Worm (Caenorhabditis elegans): ENCODE data around the gene srt-8.

The srt-8 gene

DNA sequence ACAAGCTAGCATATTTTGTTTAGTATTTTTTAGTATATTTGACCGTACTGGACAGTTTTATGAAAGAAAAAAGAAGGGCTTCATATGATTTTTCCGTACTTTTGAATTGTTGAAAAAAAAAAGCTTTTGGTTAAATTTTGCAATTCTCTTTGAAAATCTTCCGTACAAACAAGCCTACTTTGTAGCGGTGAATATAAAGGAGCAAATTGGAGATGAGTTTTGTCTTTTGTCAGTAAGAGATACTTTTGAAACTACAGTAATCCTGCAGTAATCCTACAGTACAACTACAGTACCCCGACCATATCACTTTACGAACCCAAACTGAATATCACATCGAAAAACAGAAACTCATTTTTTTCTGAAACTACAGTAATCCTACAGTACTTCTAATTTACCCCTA lies 36.0 kb downstream of the srt-8 start:
- no peak for TF ChIP-seq unc-62 (GFP tag; optimal IDR thresholded peaks at IDR 0.05)
- TF ChIP-seq nhr-10 (tag; optimal IDR thresholded peaks at IDR 0.05), result no peak
- TF ChIP-seq ztf-11 (tag; optimal IDR thresholded peaks at IDR 0.05), result no peak
- TF ChIP-seq nhr-12 (tag; optimal IDR thresholded peaks at IDR 0.05), result no peak
- TF ChIP-seq sma-3 (GFP tag; optimal IDR thresholded peaks at IDR 0.05), result no peak
- no peak for TF ChIP-seq R02D3.7 (tag; optimal IDR thresholded peaks at IDR 0.05)
- no peak for TF ChIP-seq nhr-11 (tag; optimal IDR thresholded peaks at IDR 0.05)
- TF ChIP-seq nhr-237 (tag; optimal IDR thresholded peaks at IDR 0.05), result no peak
- TF ChIP-seq ztf-4 (tag; optimal IDR thresholded peaks at IDR 0.05), result no peak
- no peak for TF ChIP-seq lsy-2 (tag; optimal IDR thresholded peaks at IDR 0.05)
- no peak for TF ChIP-seq ztf-1 (GFP tag; conservative IDR thresholded peaks at IDR 0.05)
- TF ChIP-seq lin-39 (tag; optimal IDR thresholded peaks at IDR 0.05), result no peak
- no peak for TF ChIP-seq crh-2 (tag; optimal IDR thresholded peaks at IDR 0.05)
- TF ChIP-seq nhr-25 (tag; optimal IDR thresholded peaks at IDR 0.05), result no peak
- TF ChIP-seq unc-39 (tag; optimal IDR thresholded peaks at IDR 0.05), result no peak
- no peak for TF ChIP-seq mdl-1 (tag; optimal IDR thresholded peaks at IDR 0.05)
- TF ChIP-seq fos-1 (tag; optimal IDR thresholded peaks at IDR 0.05), result no peak

DNA sequence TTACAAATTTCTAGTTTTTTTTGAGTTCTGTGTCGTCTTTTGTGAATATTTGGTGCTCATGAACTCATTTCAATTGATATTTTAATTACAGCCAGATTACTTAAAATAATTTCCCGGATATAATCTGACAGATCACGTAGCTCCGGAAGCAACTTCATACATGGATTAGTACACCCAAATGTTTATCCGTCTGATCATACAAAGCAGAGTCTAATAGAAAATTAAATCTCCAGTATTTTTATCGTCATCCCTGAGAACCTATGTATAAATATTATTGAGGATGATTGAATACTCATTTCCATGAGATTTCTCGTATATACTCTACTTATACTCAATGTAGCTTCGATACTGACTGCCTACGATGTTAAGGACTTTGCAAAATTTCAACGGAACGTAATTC lies 38.6 kb downstream of the srt-8 start, which contains the start of gene Y73C8C.12:
TSS of gene Y73C8C.12 (plus strand) at position 301 of the 400 bp plus-strand sequence.
- TF ChIP-seq nhr-21 (tag; optimal IDR thresholded peaks at IDR 0.05) (no peak), nhr-237 (tag; optimal IDR thresholded peaks at IDR 0.05) (no peak), nhr-10 (tag; optimal IDR thresholded peaks at IDR 0.05) (no peak), snpc-4 (tag; optimal IDR thresholded peaks at IDR 0.05) (no peak), ceh-82 (tag; optimal IDR thresholded peaks at IDR 0.05) (no peak), ztf-11 (tag; optimal IDR thresholded peaks at IDR 0.05) (no peak), Y55F3AM.14 (GFP tag; optimal IDR thresholded peaks at IDR 0.05) (no peak), fos-1 (tag; optimal IDR thresholded peaks at IDR 0.05) (no peak), nhr-23 (tag; optimal IDR thresholded peaks at IDR 0.05) (no peak), elt-3 (tag; optimal IDR thresholded peaks at IDR 0.05) (no peak), mbf-1 (tag; optimal IDR thresholded peaks at IDR 0.05) (no peak), zag-1 (tag; optimal IDR thresholded peaks at IDR 0.05) (no peak), unc-62 (GFP tag; optimal IDR thresholded peaks at IDR 0.05) (no peak), crh-2 (tag; optimal IDR thresholded peaks at IDR 0.05) (no peak)

DNA sequence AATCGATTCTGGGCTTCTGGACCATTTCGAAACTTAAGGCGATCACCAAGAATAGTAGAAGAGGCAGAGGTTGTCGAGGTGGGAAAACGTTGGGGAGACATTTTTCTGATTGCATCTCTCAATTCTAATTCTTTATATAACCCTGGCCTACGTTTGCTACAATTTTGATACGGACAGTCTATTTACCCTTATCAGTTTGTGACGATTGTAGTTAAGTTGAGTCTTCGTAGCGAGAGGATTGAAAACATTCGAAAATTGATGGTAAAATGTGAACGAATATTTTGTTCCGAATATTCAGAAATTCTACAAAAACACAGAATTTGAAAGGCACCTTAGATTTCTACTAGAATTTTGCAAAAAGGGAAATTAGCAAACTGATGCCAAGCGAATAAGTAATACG lies 41.3 kb downstream of the srt-8 start, which contains the start of gene Y73C8C.10:
TSS of gene Y73C8C.10 (minus strand) at position 101 of the 400 bp plus-strand sequence.
- no peak for TF ChIP-seq nhr-10 (tag; optimal IDR thresholded peaks at IDR 0.05)
- no peak for TF ChIP-seq C34F6.9 (tag; optimal IDR thresholded peaks at IDR 0.05)
- TF ChIP-seq crh-2 (tag; optimal IDR thresholded peaks at IDR 0.05), result no peak

DNA sequence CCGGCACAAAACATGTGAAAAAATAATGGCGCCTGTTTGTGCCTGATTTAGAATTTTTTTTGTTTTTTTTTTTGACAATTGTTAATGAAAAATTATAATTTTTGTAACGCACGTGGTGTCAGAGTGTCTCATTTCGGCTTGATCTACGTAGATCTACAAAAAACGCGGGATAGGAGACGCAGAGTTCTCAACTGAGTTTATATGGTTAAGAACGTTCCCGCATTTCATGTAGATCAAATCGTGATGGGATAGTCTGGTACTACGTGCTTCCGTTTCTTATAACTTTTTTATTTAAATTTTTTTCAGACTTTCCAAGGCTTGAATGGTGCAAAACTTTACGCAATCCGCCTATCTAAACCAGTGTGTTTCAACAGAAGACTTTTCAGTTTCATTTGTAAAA lies 42.4 kb downstream of the srt-8 start, which contains the start of gene tat-6:
TSS of gene tat-6 (plus strand) at position 301 of the 400 bp plus-strand sequence.
- no peak for TF ChIP-seq ceh-16 (tag; optimal IDR thresholded peaks at IDR 0.05)
- TF ChIP-seq ama-1 (optimal IDR thresholded peaks at IDR 0.05), result no peak
- no peak for TF ChIP-seq nhr-11 (tag; optimal IDR thresholded peaks at IDR 0.05)
- TF ChIP-seq peb-1 (tag; optimal IDR thresholded peaks at IDR 0.05), result no peak
- TF ChIP-seq nhr-23 (tag; optimal IDR thresholded peaks at IDR 0.05), result no peak
- no peak for TF ChIP-seq ceh-82 (tag; optimal IDR thresholded peaks at IDR 0.05)
- TF ChIP-seq elt-3 (tag; optimal IDR thresholded peaks at IDR 0.05), result no peak
- no peak for TF ChIP-seq unc-55 (GFP tag; optimal IDR thresholded peaks at IDR 0.05)
- no peak for TF ChIP-seq lin-11 (tag; optimal IDR thresholded peaks at IDR 0.05)
- no peak for TF ChIP-seq nhr-6 (tag; optimal IDR thresholded peaks at IDR 0.05)
- TF ChIP-seq C34F6.9 (tag; optimal IDR thresholded peaks at IDR 0.05), result no peak
- TF ChIP-seq lin-39 (tag; optimal IDR thresholded peaks at IDR 0.05), result no peak
- no peak for TF ChIP-seq snpc-4 (tag; optimal IDR thresholded peaks at IDR 0.05)

DNA sequence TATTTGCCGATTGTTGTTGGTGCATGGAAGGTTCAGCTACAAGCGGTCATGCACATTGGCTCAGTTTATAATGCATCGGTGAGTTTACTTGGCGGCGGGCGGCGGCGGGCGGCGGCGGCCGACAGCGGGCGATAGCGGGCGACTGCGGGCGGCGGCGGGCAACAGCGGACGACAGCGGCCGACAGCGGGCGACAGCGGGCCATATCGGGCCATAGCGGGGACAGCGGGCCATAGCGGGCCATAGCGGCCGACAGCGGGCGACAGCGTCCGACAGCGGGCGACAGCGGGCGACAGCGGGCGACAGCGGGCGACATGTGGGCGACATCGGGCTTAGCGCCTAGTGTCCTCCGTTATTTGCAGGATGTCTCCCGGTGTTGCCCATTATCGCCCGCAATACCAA lies 45.8 kb downstream of the srt-8 start:
- TF ChIP-seq zag-1 (tag; optimal IDR thresholded peaks at IDR 0.05), result no peak
- no peak for TF ChIP-seq ztf-11 (tag; optimal IDR thresholded peaks at IDR 0.05)
- no peak for TF ChIP-seq Y55F3AM.14 (GFP tag; optimal IDR thresholded peaks at IDR 0.05)
- TF ChIP-seq gmeb-1 (tag; optimal IDR thresholded peaks at IDR 0.05), result no peak
- TF ChIP-seq crh-2 (tag; optimal IDR thresholded peaks at IDR 0.05), result no peak
- TF ChIP-seq blmp-1 (tag; optimal IDR thresholded peaks at IDR 0.05; ENCODE audit: insufficient read depth), result no peak
- TF ChIP-seq lsy-2 (tag; optimal IDR thresholded peaks at IDR 0.05), result no peak
- no peak for TF ChIP-seq lin-13 (GFP tag; optimal IDR thresholded peaks at IDR 0.05)
- no peak for TF ChIP-seq ama-1 (optimal IDR thresholded peaks at IDR 0.05)

Data from whole organism, L2 larva.